Fruit fly (Drosophila melanogaster): Measurements from ENCODE around the gene CG14931.

CG14931 gene

dm6 chr2L:11834308-11834707 is 46.2 kb downstream of the CG14931 start, which contains the start of gene CG45012:
Gene CG45012, plus strand, starts transcription at chr2L:11834608.
- TF ChIP-seq insv (optimal IDR thresholded peaks at IDR 0.05) (no peak), h (optimal IDR thresholded peaks at IDR 0.05) (no peak), psq (optimal IDR thresholded peaks at IDR 0.05) (no peak), Sin3A (optimal IDR thresholded peaks at IDR 0.05) (no peak), Myc (optimal IDR thresholded peaks at IDR 0.05) (no peak), ttk (optimal IDR thresholded peaks at IDR 0.05) (no peak)

dm6 chr2L:11836943-11837342 is 48.8 kb downstream of the CG14931 start, which contains the start of gene Sfp33A4:
Gene Sfp33A4, plus strand, starts transcription at chr2L:11837243.
- no peak for TF ChIP-seq psq (optimal IDR thresholded peaks at IDR 0.05)
- TF ChIP-seq Myc (optimal IDR thresholded peaks at IDR 0.05) = no peak
- no peak for TF ChIP-seq insv (optimal IDR thresholded peaks at IDR 0.05)
- no peak for TF ChIP-seq h (optimal IDR thresholded peaks at IDR 0.05)
- no peak for TF ChIP-seq Sin3A (optimal IDR thresholded peaks at IDR 0.05)
- no peak for TF ChIP-seq ttk (optimal IDR thresholded peaks at IDR 0.05)

- TF ChIP-seq Sin3A (optimal IDR thresholded peaks at IDR 0.05) (no peak), insv (optimal IDR thresholded peaks at IDR 0.05) (no peak), ttk (optimal IDR thresholded peaks at IDR 0.05) (no peak), Myc (optimal IDR thresholded peaks at IDR 0.05) (no peak), h (optimal IDR thresholded peaks at IDR 0.05) (no peak), psq (optimal IDR thresholded peaks at IDR 0.05) (no peak)
Observed at dm6 chr2L:11837413-11837812, 49.3 kb downstream of the CG14931 start, which contains the start of gene Sfp33A2. Gene Sfp33A2, plus strand, starts transcription at chr2L:11837713.

Data from Kc167 (cell line).